Worm (Caenorhabditis elegans) whole organism, L4 larva: Measurements from ENCODE around the gene C26E1.2.
A peak's percentile ranks its signal among the peaks of the same experiment; 100 is the strongest.

Experiments
- nhr-11 ChIP-seq: fragments of 150-350 bp; optimal IDR thresholded peaks from 2 replicates; lab custom pipeline; 2014; ENCODE audit warnings: missing biosample characterization, missing genetic modification characterization
- pqm-1 ChIP-seq: sonication (generic microtip); optimal IDR thresholded peaks from 2 replicates; lab custom pipeline; 2017; ENCODE audit warnings: missing biosample characterization, missing genetic modification characterization
- zfp-2 ChIP-seq: sonication (generic microtip); optimal IDR thresholded peaks from 2 replicates; lab custom pipeline; 2016; ENCODE audit warnings: mild to moderate bottlenecking, missing genetic modification characterization, missing compliant biosample characterization

DNA sequence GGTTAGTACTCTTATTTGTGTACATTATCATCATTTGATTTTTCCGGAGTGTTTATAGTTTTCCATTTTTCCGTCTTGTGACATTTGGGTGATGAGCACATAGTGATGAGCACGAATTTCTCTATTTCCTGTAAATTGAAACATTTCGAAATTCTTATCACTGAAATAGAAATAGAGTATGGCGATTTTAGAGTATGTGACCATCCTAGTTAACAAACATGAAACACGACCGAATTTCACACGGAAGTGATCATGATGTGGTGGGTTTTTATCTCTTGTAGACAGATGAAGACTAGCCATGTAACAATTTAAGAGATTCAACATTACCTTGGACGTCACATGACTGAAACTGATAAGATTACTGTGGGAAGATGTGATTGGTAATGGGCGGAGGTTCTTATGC is 35.7 kb upstream of the C26E1.2 start:
- TF ChIP-seq pqm-1 (tag; lab: Kevin White, UChicago) (peak; percentile 81), zfp-2 (tag; lab: Kevin White, UChicago) (no peak), nhr-11 (tag; lab: Kevin White, UChicago) (no peak)
